Worm (Caenorhabditis elegans): ENCODE data around the gene 2L52.1.

ce11 chrII:50862-51261 is 49.2 kb downstream of the 2L52.1 start:
- TF ChIP-seq elt-3 (tag; optimal IDR thresholded peaks at IDR 0.05) (no peak), snpc-4 (tag; optimal IDR thresholded peaks at IDR 0.05) (no peak), ZK546.5 (tag; optimal IDR thresholded peaks at IDR 0.05) (no peak), skn-1 (tag; optimal IDR thresholded peaks at IDR 0.05) (no peak)
